Fruit fly (Drosophila melanogaster): ENCODE measurements around the gene CG31636.

Gene CG31636

DNA sequence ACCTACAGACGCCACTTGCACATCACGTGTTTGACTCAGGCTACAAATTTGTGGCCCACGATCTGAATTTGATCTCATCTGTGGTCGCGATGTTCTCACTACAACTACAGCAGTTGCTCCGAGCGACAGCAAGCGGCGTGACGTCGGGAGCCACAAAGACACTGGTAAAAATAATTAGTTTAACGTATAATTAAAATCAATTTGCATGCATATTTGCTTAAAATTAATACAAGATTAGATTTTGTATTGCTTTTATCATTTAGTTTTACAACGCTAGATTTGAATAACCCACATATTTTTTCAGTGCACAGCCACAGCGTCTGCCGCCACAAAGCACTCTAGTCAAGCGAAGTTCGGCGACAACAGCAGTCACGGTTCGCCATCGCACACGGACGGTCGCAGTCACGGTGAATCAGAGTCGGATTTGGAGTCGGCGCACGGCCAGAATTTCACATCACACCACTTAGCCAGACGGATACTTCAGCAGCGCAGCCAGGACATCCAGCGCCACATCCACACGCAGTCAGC is 45.4 kb downstream of the CG31636 start (continued):
- TF ChIP-seq Dif (GFP tag; optimal IDR thresholded peaks at IDR 0.05; ENCODE audit: partially characterized antibody) (peak; percentile 69), dl (GFP tag; optimal IDR thresholded peaks at IDR 0.05; ENCODE audit: insufficient read depth in 1 of 2, partially characterized antibody in 2 of 2) (peak in 1 of 2 experiments; percentile 30), CrebA (GFP tag; optimal IDR thresholded peaks at IDR 0.05; ENCODE audit: borderline replicate concordance) (peak; percentile 99), CG9705 (GFP tag; optimal IDR thresholded peaks at IDR 0.05) (peak; percentile 100), br (GFP tag; optimal IDR thresholded peaks at IDR 0.05) (peak; percentile 100), fru (GFP tag; optimal IDR thresholded peaks at IDR 0.05) (peak; percentile 100)

dm6 chr2L:6611374-6612005 is 46.5 kb downstream of the CG31636 start:
- TF ChIP-seq N (GFP tag; optimal IDR thresholded peaks at IDR 0.05) (no peak), psq (GFP tag; optimal IDR thresholded peaks at IDR 0.05) (no peak), Vsx2 (GFP tag; optimal IDR thresholded peaks at IDR 0.05; ENCODE audit: partially characterized antibody) (no peak), Myc (optimal IDR thresholded peaks at IDR 0.05) (no peak), Hr78 (GFP tag; optimal IDR thresholded peaks at IDR 0.05) (no peak), woc (GFP tag; optimal IDR thresholded peaks at IDR 0.05) (no peak), usp (GFP tag; optimal IDR thresholded peaks at IDR 0.05) (no peak), brk (GFP tag; optimal IDR thresholded peaks at IDR 0.05) (no peak), br (GFP tag; optimal IDR thresholded peaks at IDR 0.05) (no peak), Abd-B (GFP tag; optimal IDR thresholded peaks at IDR 0.05) (no peak), GATAd (GFP tag; optimal IDR thresholded peaks at IDR 0.05) (no peak), CG9705 (GFP tag; optimal IDR thresholded peaks at IDR 0.05) (no peak), sv (GFP tag; optimal IDR thresholded peaks at IDR 0.05) (no peak), OdsH (GFP tag; optimal IDR thresholded peaks at IDR 0.05) (no peak), Rel (GFP tag; optimal IDR thresholded peaks at IDR 0.05) (no peak), Rel (tag; optimal IDR thresholded peaks at IDR 0.05) (no peak), CrebA (GFP tag; optimal IDR thresholded peaks at IDR 0.05; ENCODE audit: borderline replicate concordance) (no peak)

- TF ChIP-seq woc (GFP tag; optimal IDR thresholded peaks at IDR 0.05) (no peak), usp (GFP tag; optimal IDR thresholded peaks at IDR 0.05) (no peak), sv (GFP tag; optimal IDR thresholded peaks at IDR 0.05) (peak; percentile 27), foxo (GFP tag; optimal IDR thresholded peaks at IDR 0.05) (peak in 1 of 2 experiments; percentile 74), ey (GFP tag; optimal IDR thresholded peaks at IDR 0.05) (peak; percentile 58), dl (GFP tag; optimal IDR thresholded peaks at IDR 0.05; ENCODE audit: insufficient read depth in 1 of 2, partially characterized antibody in 2 of 2) (no peak), Sp1 (GFP tag; optimal IDR thresholded peaks at IDR 0.05) (peak; percentile 33), Hr78 (GFP tag; optimal IDR thresholded peaks at IDR 0.05) (no peak), dsf (GFP tag; optimal IDR thresholded peaks at IDR 0.05; ENCODE audit: borderline replicate concordance) (no peak), Jra (GFP tag; optimal IDR thresholded peaks at IDR 0.05) (peak; percentile 93), rgr (GFP tag; optimal IDR thresholded peaks at IDR 0.05) (peak; percentile 76), Vsx2 (GFP tag; optimal IDR thresholded peaks at IDR 0.05; ENCODE audit: partially characterized antibody) (peak; percentile 37), Abd-B (GFP tag; optimal IDR thresholded peaks at IDR 0.05) (no peak), Myc (optimal IDR thresholded peaks at IDR 0.05) (no peak), N (GFP tag; optimal IDR thresholded peaks at IDR 0.05) (no peak), Dfd (GFP tag; optimal IDR thresholded peaks at IDR 0.05) (no peak), CG32264 (GFP tag; optimal IDR thresholded peaks at IDR 0.05) (no peak), h (GFP tag; optimal IDR thresholded peaks at IDR 0.05) (peak; percentile 56), OdsH (GFP tag; optimal IDR thresholded peaks at IDR 0.05) (peak; percentile 29), fru (GFP tag; optimal IDR thresholded peaks at IDR 0.05) (peak; percentile 56), Hr83 (GFP tag; optimal IDR thresholded peaks at IDR 0.05; ENCODE audit: poor library complexity, severe bottlenecking) (peak; percentile 5), Mio (GFP tag; optimal IDR thresholded peaks at IDR 0.05) (no peak), CG9705 (GFP tag; optimal IDR thresholded peaks at IDR 0.05) (no peak), CrebA (GFP tag; optimal IDR thresholded peaks at IDR 0.05; ENCODE audit: borderline replicate concordance) (peak; percentile 34), jim (GFP tag; optimal IDR thresholded peaks at IDR 0.05) (no peak), tai (GFP tag; optimal IDR thresholded peaks at IDR 0.05) (peak; percentile 68), Dif (GFP tag; optimal IDR thresholded peaks at IDR 0.05; ENCODE audit: partially characterized antibody) (no peak), lola (GFP tag; optimal IDR thresholded peaks at IDR 0.05) (no peak), GATAd (GFP tag; optimal IDR thresholded peaks at IDR 0.05) (no peak), br (GFP tag; optimal IDR thresholded peaks at IDR 0.05) (peak; percentile 54), sage (GFP tag; optimal IDR thresholded peaks at IDR 0.05) (no peak), psq (GFP tag; optimal IDR thresholded peaks at IDR 0.05) (peak; percentile 18), pan (optimal IDR thresholded peaks at IDR 0.05) (no peak), brk (GFP tag; optimal IDR thresholded peaks at IDR 0.05) (no peak), HLH106 (tag; optimal IDR thresholded peaks at IDR 0.05) (peak; percentile 50), dmrt93B (GFP tag; optimal IDR thresholded peaks at IDR 0.05) (no peak), Rel (GFP tag; optimal IDR thresholded peaks at IDR 0.05) (no peak), Rel (tag; optimal IDR thresholded peaks at IDR 0.05) (peak; percentile 50), Hnf4 (GFP tag; optimal IDR thresholded peaks at IDR 0.05) (peak; percentile 64)
Observed at dm6 chr2L:6610683-6611373, 47.1 kb downstream of the CG31636 start, which contains the start of gene CG11050. Gene CG11050 (plus strand): TSS chr2L:6611011.
